Worm (Caenorhabditis elegans) whole organism, midembryonic: Measurements from ENCODE around the gene lipl-6.

Experiments used
- T22C8.4 ChIP-seq: fragments of 200-800 bp; sonication (Bioruptor generic); IDR thresholded peaks from 2 replicates; pipeline ENCODE4 v1.3.6; 2022; ENCODE audit warnings: missing genetic modification characterization, missing compliant biosample characterization
- cog-1 ChIP-seq: sonication (generic microtip); optimal IDR thresholded peaks from 2 replicates; lab custom pipeline; 2016; ENCODE audit warnings: missing genetic modification characterization, missing compliant biosample characterization
- flt-1 ChIP-seq: fragments of 200-800 bp; sonication (Bioruptor generic); IDR thresholded peaks from 2 replicates; pipeline ENCODE4 v1.3.6; 2022; ENCODE audit warnings: missing genetic modification characterization, missing compliant biosample characterization
- klf-2 ChIP-seq: fragments of 200-800 bp; sonication (Bioruptor generic); conservative IDR thresholded peaks from 2 replicates; pipeline ENCODE4 v1.3.6; 2022; ENCODE audit warnings: missing genetic modification reagents, missing genetic modification characterization, missing compliant biosample characterization
- med-1 ChIP-seq: sonication (generic microtip); optimal IDR thresholded peaks from 2 replicates; lab custom pipeline; 2017; ENCODE audit warnings: missing genetic modification characterization, mild to moderate bottlenecking, missing compliant biosample characterization, antibody characterized with exemption, missing genetic modification reagents; ENCODE audit not compliant: insufficient read depth
- ref-1 ChIP-seq: fragments of 200-800 bp; sonication (Bioruptor generic); conservative IDR thresholded peaks from 2 replicates; pipeline ENCODE4 v1.3.6; 2022; ENCODE audit warnings: missing genetic modification reagents, missing genetic modification characterization, missing compliant biosample characterization
- tab-1 ChIP-seq: fragments of 200-800 bp; sonication (Bioruptor generic); IDR thresholded peaks from 2 replicates; pipeline ENCODE4 v1.3.6; 2022; ENCODE audit warnings: missing genetic modification characterization, missing compliant biosample characterization
- ztf-23 ChIP-seq: fragments of 200-800 bp; sonication (Bioruptor generic); IDR thresholded peaks from 2 replicates; pipeline ENCODE4 v1.3.6; 2022; ENCODE audit warnings: missing genetic modification reagents, missing genetic modification characterization, missing compliant biosample characterization
- ztf-29 ChIP-seq: fragments of 200-800 bp; sonication (Bioruptor generic); IDR thresholded peaks from 2 replicates; pipeline ENCODE4 v1.3.6; 2022; ENCODE audit warnings: missing genetic modification reagents, missing genetic modification characterization, missing compliant biosample characterization

Gene lipl-6

ce11 chrV:6934212-6934611 is at the start of gene lipl-6:
lipl-6 (minus strand) TSS chrV:6934312.
- TF ChIP-seq ztf-29 (no peak), cog-1 (tag; lab: Kevin White, UChicago) (no peak), flt-1 (GFP tag; lab: Robert Waterston, UW) (no peak), T22C8.4 (GFP tag; lab: Robert Waterston, UW) (no peak), ztf-23 (no peak), klf-2 (GFP tag; lab: Robert Waterston, UW) (no peak), tab-1 (GFP tag; lab: Robert Waterston, UW) (no peak), med-1 (GFP tag; lab: Kevin White, UChicago) (no peak), ref-1 (GFP tag; lab: Robert Waterston, UW) (no peak)

ce11 chrV:6982813-6983212 is 48.7 kb upstream of the lipl-6 start, which contains the start of gene nhr-161:
nhr-161 (minus strand) TSS chrV:6982913.
- TF ChIP-seq med-1 (GFP tag; lab: Kevin White, UChicago) = no peak
- no peak for TF ChIP-seq klf-2 (GFP tag; lab: Robert Waterston, UW)
- no peak for TF ChIP-seq tab-1 (GFP tag; lab: Robert Waterston, UW)
- no peak for TF ChIP-seq ref-1 (GFP tag; lab: Robert Waterston, UW)
- TF ChIP-seq ztf-29 = no peak
- TF ChIP-seq ztf-23 = no peak
- TF ChIP-seq T22C8.4 (GFP tag; lab: Robert Waterston, UW) = no peak
- no peak for TF ChIP-seq cog-1 (tag; lab: Kevin White, UChicago)
- no peak for TF ChIP-seq flt-1 (GFP tag; lab: Robert Waterston, UW)

DNA sequence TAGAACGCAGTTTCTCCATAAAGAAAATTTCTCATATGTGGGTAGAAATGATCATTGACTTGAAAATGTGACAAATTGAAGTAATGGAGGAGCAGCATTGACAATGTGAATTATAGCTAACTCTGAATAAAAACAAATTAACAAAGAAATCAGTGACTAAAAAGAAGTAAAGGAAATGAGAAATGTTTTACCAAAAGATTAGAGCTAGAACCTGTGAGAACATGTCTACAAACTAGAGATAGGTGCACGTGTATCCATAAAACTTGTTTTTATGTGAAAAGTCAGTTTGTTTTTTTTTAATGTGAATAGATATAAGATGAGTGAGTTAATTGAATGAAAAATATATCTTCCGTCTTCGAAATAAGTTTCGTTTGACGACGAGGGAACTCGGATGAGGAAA is 44.9 kb upstream of the lipl-6 start, which contains the start of gene sre-12:
sre-12 (minus strand) TSS at position 101 of the 400 bp plus-strand sequence.
- TF ChIP-seq ztf-29 (no peak), ztf-23 (no peak), ref-1 (GFP tag; lab: Robert Waterston, UW) (no peak), tab-1 (GFP tag; lab: Robert Waterston, UW) (no peak), flt-1 (GFP tag; lab: Robert Waterston, UW) (no peak), T22C8.4 (GFP tag; lab: Robert Waterston, UW) (no peak), med-1 (GFP tag; lab: Kevin White, UChicago) (no peak), cog-1 (tag; lab: Kevin White, UChicago) (no peak), klf-2 (GFP tag; lab: Robert Waterston, UW) (no peak)

DNA sequence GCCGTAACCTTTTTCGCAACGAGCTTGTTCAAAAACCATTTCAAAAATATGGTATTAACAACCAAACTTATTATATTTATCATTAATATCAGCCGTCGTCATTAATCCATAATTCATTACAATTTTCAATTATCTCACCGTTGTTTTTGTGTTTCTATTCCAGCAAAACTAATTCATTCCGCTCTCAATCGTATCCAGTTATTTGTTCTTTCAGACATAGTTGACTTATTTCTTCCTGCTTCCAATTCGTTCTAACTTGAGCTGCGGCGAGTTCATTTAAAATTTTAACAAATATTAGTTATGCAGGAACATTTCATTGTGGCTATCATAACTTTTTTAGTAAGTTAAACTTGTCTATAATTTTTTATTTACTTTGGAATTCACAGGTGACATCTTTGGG is 41.9 kb upstream of the lipl-6 start, which contains the start of gene srx-16:
srx-16 (plus strand) TSS at position 301 of the 400 bp plus-strand sequence.
- no peak for TF ChIP-seq ref-1 (GFP tag; lab: Robert Waterston, UW)
- TF ChIP-seq ztf-29 = no peak
- no peak for TF ChIP-seq T22C8.4 (GFP tag; lab: Robert Waterston, UW)
- no peak for TF ChIP-seq med-1 (GFP tag; lab: Kevin White, UChicago)
- TF ChIP-seq ztf-23 = no peak
- no peak for TF ChIP-seq klf-2 (GFP tag; lab: Robert Waterston, UW)
- TF ChIP-seq cog-1 (tag; lab: Kevin White, UChicago) = no peak
- no peak for TF ChIP-seq flt-1 (GFP tag; lab: Robert Waterston, UW)
- no peak for TF ChIP-seq tab-1 (GFP tag; lab: Robert Waterston, UW)

DNA sequence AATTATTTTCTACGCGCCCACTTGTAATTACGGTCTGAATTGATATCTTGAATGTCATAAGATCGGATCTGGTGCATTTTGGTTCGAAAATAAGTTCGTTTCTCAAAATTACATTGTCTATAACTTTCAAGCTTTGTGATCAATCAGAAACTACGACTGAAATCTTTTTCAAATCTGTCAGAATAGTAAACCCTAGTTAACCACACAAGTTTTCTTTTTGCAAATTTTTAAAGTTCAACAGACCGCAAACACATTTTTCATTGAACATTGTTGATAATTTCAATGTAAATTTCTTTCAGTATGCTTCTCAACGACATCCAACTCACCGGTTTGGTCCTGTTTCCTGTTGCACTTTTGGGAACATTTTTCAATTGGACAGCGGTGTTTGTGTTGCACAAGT is 37.5 kb upstream of the lipl-6 start, which contains the start of gene srx-59:
srx-59 (plus strand) TSS at position 301 of the 400 bp plus-strand sequence.
- TF ChIP-seq ztf-29 (no peak), tab-1 (GFP tag; lab: Robert Waterston, UW) (no peak), flt-1 (GFP tag; lab: Robert Waterston, UW) (no peak), cog-1 (tag; lab: Kevin White, UChicago) (no peak), med-1 (GFP tag; lab: Kevin White, UChicago) (no peak), ref-1 (GFP tag; lab: Robert Waterston, UW) (no peak), ztf-23 (no peak), T22C8.4 (GFP tag; lab: Robert Waterston, UW) (no peak), klf-2 (GFP tag; lab: Robert Waterston, UW) (no peak)

- TF ChIP-seq klf-2 (GFP tag; lab: Robert Waterston, UW) (no peak), ref-1 (GFP tag; lab: Robert Waterston, UW) (no peak), ztf-23 (no peak), ztf-29 (no peak), flt-1 (GFP tag; lab: Robert Waterston, UW) (no peak), T22C8.4 (GFP tag; lab: Robert Waterston, UW) (no peak), med-1 (GFP tag; lab: Kevin White, UChicago) (no peak), tab-1 (GFP tag; lab: Robert Waterston, UW) (no peak), cog-1 (tag; lab: Kevin White, UChicago) (no peak)
Observed at ce11 chrV:6969950-6970532, 35.9 kb upstream of the lipl-6 start, which contains the start of gene ptr-15. ptr-15 (minus strand) TSS chrV:6970000.

DNA sequence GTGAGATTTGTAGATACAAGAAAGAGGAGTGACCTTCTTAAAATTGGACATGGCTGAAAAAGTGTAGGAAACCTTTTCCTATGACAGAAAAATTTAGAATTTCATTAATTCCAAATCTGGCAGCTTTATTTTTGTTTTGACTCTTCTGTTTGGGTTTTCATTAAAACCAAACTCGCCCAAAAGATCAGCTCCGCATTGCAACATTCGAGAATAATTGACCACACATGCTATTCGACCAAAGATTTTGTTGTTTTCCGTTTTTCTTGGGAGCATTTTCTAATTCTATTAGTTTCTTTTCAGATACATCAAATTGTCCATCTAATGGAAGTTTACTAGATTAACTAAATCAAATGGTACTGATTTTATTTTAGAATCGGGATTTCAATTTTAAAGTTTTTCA is 22.1 kb upstream of the lipl-6 start, which contains the start of gene mec-1:
mec-1 (plus strand) TSS at position 301 of the 400 bp plus-strand sequence.
- no peak for TF ChIP-seq klf-2 (GFP tag; lab: Robert Waterston, UW)
- TF ChIP-seq ztf-23 = no peak
- TF ChIP-seq tab-1 (GFP tag; lab: Robert Waterston, UW) = no peak
- TF ChIP-seq ztf-29 = no peak
- TF ChIP-seq flt-1 (GFP tag; lab: Robert Waterston, UW) = no peak
- no peak for TF ChIP-seq cog-1 (tag; lab: Kevin White, UChicago)
- no peak for TF ChIP-seq med-1 (GFP tag; lab: Kevin White, UChicago)
- no peak for TF ChIP-seq ref-1 (GFP tag; lab: Robert Waterston, UW)
- no peak for TF ChIP-seq T22C8.4 (GFP tag; lab: Robert Waterston, UW)

- TF ChIP-seq med-1 (GFP tag; lab: Kevin White, UChicago) = no peak
- no peak for TF ChIP-seq tab-1 (GFP tag; lab: Robert Waterston, UW)
- TF ChIP-seq ztf-23 = no peak
- TF ChIP-seq T22C8.4 (GFP tag; lab: Robert Waterston, UW) = no peak
- TF ChIP-seq flt-1 (GFP tag; lab: Robert Waterston, UW) = no peak
- no peak for TF ChIP-seq klf-2 (GFP tag; lab: Robert Waterston, UW)
- no peak for TF ChIP-seq cog-1 (tag; lab: Kevin White, UChicago)
Observed at ce11 chrV:6953797-6954196, 19.7 kb upstream of the lipl-6 start, which contains the start of gene srg-31. srg-31 (minus strand) TSS chrV:6953897.
